Worm (Caenorhabditis elegans) whole organism, late embryonic: Measurements from ENCODE around the gene gex-2.

Experiments used
- C38D4.7 ChIP-seq: fragments of 200-800 bp; sonication (Bioruptor generic); optimal IDR thresholded peaks from 2 replicates; lab custom pipeline; 2018; ENCODE audit warnings: mild to moderate bottlenecking, missing genetic modification characterization, moderate library complexity, missing compliant biosample characterization
- F13H6.1 ChIP-seq: sonication (generic microtip); optimal IDR thresholded peaks from 2 replicates; lab custom pipeline; 2016; ENCODE audit warnings: missing genetic modification characterization, missing compliant biosample characterization
- K02D7.2 ChIP-seq: sonication (generic microtip); optimal IDR thresholded peaks from 2 replicates; lab custom pipeline; 2017; ENCODE audit warnings: mild to moderate bottlenecking, missing genetic modification characterization, missing compliant biosample characterization
- K09A11.1 ChIP-seq: sonication (generic microtip); optimal IDR thresholded peaks from 2 replicates; lab custom pipeline; 2017; ENCODE audit warnings: antibody characterized with exemption, mild to moderate bottlenecking, missing genetic modification characterization, missing compliant biosample characterization; ENCODE audit not compliant: insufficient read depth
- Y22D7AL.16 ChIP-seq: sonication (generic microtip); optimal IDR thresholded peaks from 2 replicates; lab custom pipeline; 2016; ENCODE audit warnings: missing genetic modification characterization, missing compliant biosample characterization
- ahr-1 ChIP-seq: sonication (generic microtip); optimal IDR thresholded peaks from 2 replicates; lab custom pipeline; 2016; ENCODE audit warnings: missing genetic modification characterization, missing compliant biosample characterization
- ama-1 ChIP-seq: fragments of 150-350 bp; optimal IDR thresholded peaks from 2 replicates; lab custom pipeline; 2014
- ceh-14 ChIP-seq: sonication (generic microtip); optimal IDR thresholded peaks from 2 replicates; lab custom pipeline; 2016; ENCODE audit warnings: missing genotype, missing genetic modification characterization, missing compliant biosample characterization
- ceh-18 ChIP-seq: sonication (generic microtip); optimal IDR thresholded peaks from 2 replicates; lab custom pipeline; 2016; ENCODE audit warnings: missing genetic modification characterization, missing compliant biosample characterization
- ceh-19 ChIP-seq: fragments of 200-800 bp; sonication (Bioruptor generic); optimal IDR thresholded peaks from 2 replicates; lab custom pipeline; 2018; ENCODE audit warnings: mild to moderate bottlenecking, missing genetic modification characterization, missing compliant biosample characterization
- ceh-2 ChIP-seq: sonication (generic microtip); optimal IDR thresholded peaks from 2 replicates; lab custom pipeline; 2016; ENCODE audit warnings: missing genotype, missing genetic modification characterization, missing compliant biosample characterization
- ceh-31 ChIP-seq: sonication (generic microtip); optimal IDR thresholded peaks from 2 replicates; lab custom pipeline; 2016; ENCODE audit warnings: missing genetic modification characterization, missing compliant biosample characterization
- ceh-48 ChIP-seq: sonication (generic microtip); optimal IDR thresholded peaks from 2 replicates; lab custom pipeline; 2016; ENCODE audit warnings: missing genetic modification characterization, inconsistent platforms, missing compliant biosample characterization
- che-1 ChIP-seq: sonication (generic microtip); optimal IDR thresholded peaks from 2 replicates; lab custom pipeline; 2016; ENCODE audit warnings: mild to moderate bottlenecking, missing genetic modification characterization, missing compliant biosample characterization
- elt-4 ChIP-seq: sonication (generic microtip); optimal IDR thresholded peaks from 2 replicates; lab custom pipeline; 2016; ENCODE audit warnings: missing genetic modification characterization, missing compliant biosample characterization
- ets-4 ChIP-seq: sonication (generic microtip); optimal IDR thresholded peaks from 2 replicates; lab custom pipeline; 2016; ENCODE audit warnings: missing genetic modification characterization, missing compliant biosample characterization
- fax-1 ChIP-seq: sonication (generic microtip); optimal IDR thresholded peaks from 2 replicates; lab custom pipeline; 2016; ENCODE audit warnings: missing genotype, missing genetic modification characterization, missing compliant biosample characterization
- fkh-6 ChIP-seq: sonication (generic microtip); optimal IDR thresholded peaks from 2 replicates; lab custom pipeline; 2016; ENCODE audit warnings: missing genetic modification characterization, missing compliant biosample characterization
- gmeb-2 ChIP-seq: sonication (generic microtip); optimal IDR thresholded peaks from 2 replicates; lab custom pipeline; 2016; ENCODE audit warnings: missing genetic modification characterization, inconsistent platforms, missing compliant biosample characterization
- hlh-15 ChIP-seq: sonication (generic microtip); optimal IDR thresholded peaks from 2 replicates; lab custom pipeline; 2016; ENCODE audit warnings: missing genetic modification characterization, missing compliant biosample characterization
- hlh-6 ChIP-seq: sonication (generic microtip); optimal IDR thresholded peaks from 2 replicates; lab custom pipeline; 2016; ENCODE audit warnings: missing genotype, missing genetic modification characterization, missing compliant biosample characterization
- hlh-8 ChIP-seq: sonication (generic microtip); optimal IDR thresholded peaks from 2 replicates; lab custom pipeline; 2016; ENCODE audit warnings: missing genotype, missing genetic modification characterization, missing compliant biosample characterization
- lim-6 ChIP-seq: sonication (generic microtip); optimal IDR thresholded peaks from 2 replicates; lab custom pipeline; 2016; ENCODE audit warnings: missing genetic modification characterization, missing compliant biosample characterization
- lin-11 ChIP-seq: fragments of 200-800 bp; sonication (Bioruptor generic); optimal IDR thresholded peaks from 2 replicates; lab custom pipeline; 2018; ENCODE audit warnings: mild to moderate bottlenecking, missing genetic modification characterization, missing compliant biosample characterization
- madf-2 ChIP-seq: sonication (generic microtip); optimal IDR thresholded peaks from 2 replicates; lab custom pipeline; 2017; ENCODE audit warnings: missing genetic modification characterization, missing compliant biosample characterization
- mec-3 ChIP-seq: sonication (generic microtip); optimal IDR thresholded peaks from 2 replicates; lab custom pipeline; 2016; ENCODE audit warnings: borderline replicate concordance, missing genetic modification characterization, missing compliant biosample characterization
- nfya-1 ChIP-seq: sonication (generic microtip); optimal IDR thresholded peaks from 2 replicates; lab custom pipeline; 2017; ENCODE audit warnings: missing genetic modification characterization, mild to moderate bottlenecking, missing compliant biosample characterization, antibody characterized with exemption, moderate library complexity
- nhr-232 ChIP-seq: sonication (generic microtip); optimal IDR thresholded peaks from 2 replicates; lab custom pipeline; 2016; ENCODE audit warnings: missing genetic modification characterization, missing compliant biosample characterization
- odd-2 ChIP-seq: sonication (generic microtip); optimal IDR thresholded peaks from 2 replicates; lab custom pipeline; 2017; ENCODE audit warnings: antibody characterized with exemption, mild to moderate bottlenecking, missing genetic modification characterization, missing compliant biosample characterization
- pha-4 ChIP-seq: fragments of 150-350 bp; optimal IDR thresholded peaks from 2 replicates; lab custom pipeline; 2018; ENCODE audit warnings: missing biosample characterization, missing genetic modification reagents, missing genetic modification characterization
- pqm-1 ChIP-seq: sonication (generic microtip); optimal IDR thresholded peaks from 2 replicates; lab custom pipeline; 2016; ENCODE audit warnings: missing genetic modification characterization, missing compliant biosample characterization
- ref-2 ChIP-seq: sonication (generic microtip); optimal IDR thresholded peaks from 2 replicates; lab custom pipeline; 2016; ENCODE audit warnings: missing genetic modification characterization, missing compliant biosample characterization
- rnt-1 ChIP-seq: sonication (generic microtip); optimal IDR thresholded peaks from 2 replicates; lab custom pipeline; 2016; ENCODE audit warnings: missing genetic modification characterization, missing compliant biosample characterization
- sox-2 ChIP-seq: fragments of 200-800 bp; sonication (Bioruptor generic); IDR thresholded peaks from 2 replicates; pipeline ENCODE4 v1.3.6; 2022; ENCODE audit warnings: missing genetic modification reagents, missing genetic modification characterization, missing compliant biosample characterization
- tbx-2 ChIP-seq: sonication (generic microtip); optimal IDR thresholded peaks from 2 replicates; lab custom pipeline; 2016; ENCODE audit warnings: missing genetic modification characterization, missing compliant biosample characterization
- ttx-3 ChIP-seq: sonication (generic microtip); optimal IDR thresholded peaks from 2 replicates; lab custom pipeline; 2016; ENCODE audit warnings: missing genetic modification reagents, missing genetic modification characterization, missing compliant biosample characterization
- unc-3 ChIP-seq, 2 experiments: fragments of 200-800 bp in 1 of 2; sonication (Bioruptor generic) in 1 of 2; sonication (generic microtip) in 1 of 2; conservative IDR thresholded peaks in 1 of 2; optimal IDR thresholded peaks in 1 of 2; 2 replicates each; pipeline versions ENCODE4 v1.3.6 to Lab custom; 2016 to 2022; ENCODE audit warnings: missing compliant biosample characterization in 2 of 2, missing genetic modification characterization in 2 of 2, missing genetic modification reagents in 1 of 2
- unc-55 ChIP-seq: sonication (generic microtip); optimal IDR thresholded peaks from 2 replicates; lab custom pipeline; 2017; ENCODE audit warnings: missing biosample characterization, missing genetic modification reagents, missing genetic modification characterization
- zip-5 ChIP-seq: sonication (generic microtip); optimal IDR thresholded peaks from 2 replicates; lab custom pipeline; 2016; ENCODE audit warnings: missing genetic modification characterization, missing compliant biosample characterization
- ztf-16 ChIP-seq: sonication (generic microtip); optimal IDR thresholded peaks from 2 replicates; lab custom pipeline; 2017; ENCODE audit warnings: missing genetic modification characterization, missing compliant biosample characterization

gex-2 gene

ce11 chrIV:606055-606454 is 33.5 kb downstream of the gex-2 start, which contains the start of gene inx-18:
Gene inx-18 (plus strand): TSS chrIV:606355.
- no peak for TF ChIP-seq gmeb-2 (tag; lab: Kevin White, UChicago)
- no peak for TF ChIP-seq Y22D7AL.16
- TF ChIP-seq ceh-19: no peak
- TF ChIP-seq ttx-3 (tag; lab: Kevin White, UChicago): no peak
- TF ChIP-seq ahr-1 (tag; lab: Kevin White, UChicago): no peak
- TF ChIP-seq ref-2: no peak
- no peak for TF ChIP-seq C38D4.7
- no peak for TF ChIP-seq lin-11 (tag; lab: Kevin White, UChicago)
- TF ChIP-seq K09A11.1 (tag; lab: Kevin White, UChicago): no peak
- TF ChIP-seq che-1: no peak
- no peak for TF ChIP-seq pha-4 (tag; lab: Kevin White, UChicago)
- no peak for TF ChIP-seq ceh-48 (tag; lab: Kevin White, UChicago)
- TF ChIP-seq ceh-14 (tag; lab: Kevin White, UChicago): no peak
- TF ChIP-seq ama-1: no peak
- TF ChIP-seq K02D7.2 (tag; lab: Kevin White, UChicago): no peak
- TF ChIP-seq hlh-15: no peak
- TF ChIP-seq unc-3 (GFP tag; conservative IDR thresholded peaks at IDR 0.05; lab: Robert Waterston, UW): no peak
- TF ChIP-seq unc-3 (tag; optimal IDR thresholded peaks at IDR 0.05; lab: Kevin White, UChicago): no peak

ce11 chrIV:607628-608027 is 35.1 kb downstream of the gex-2 start:
- TF ChIP-seq fax-1 (tag; lab: Kevin White, UChicago) (no peak), ztf-16 (tag; lab: Kevin White, UChicago) (no peak), tbx-2 (tag; lab: Kevin White, UChicago) (no peak), pqm-1 (tag; lab: Kevin White, UChicago) (no peak), hlh-8 (tag; lab: Kevin White, UChicago) (no peak), elt-4 (tag; lab: Kevin White, UChicago) (no peak), madf-2 (tag; lab: Kevin White, UChicago) (no peak), hlh-6 (tag; lab: Kevin White, UChicago) (no peak), nfya-1 (tag; lab: Kevin White, UChicago) (peak; percentile 41), mec-3 (tag; lab: Kevin White, UChicago) (no peak), ceh-14 (tag; lab: Kevin White, UChicago) (no peak), lim-6 (tag; lab: Kevin White, UChicago) (no peak), nhr-232 (tag; lab: Kevin White, UChicago) (no peak), sox-2 (GFP tag; lab: Robert Waterston, UW) (no peak), unc-55 (GFP tag; lab: Kevin White, UChicago) (no peak), K09A11.1 (tag; lab: Kevin White, UChicago) (no peak), odd-2 (tag; lab: Kevin White, UChicago) (no peak), rnt-1 (tag; lab: Kevin White, UChicago) (peak; percentile 22), ref-2 (no peak), unc-3 (GFP tag; conservative IDR thresholded peaks at IDR 0.05; lab: Robert Waterston, UW) (no peak), unc-3 (tag; optimal IDR thresholded peaks at IDR 0.05; lab: Kevin White, UChicago) (no peak), ceh-31 (tag; lab: Kevin White, UChicago) (no peak), ceh-48 (tag; lab: Kevin White, UChicago) (no peak), ceh-18 (tag; lab: Kevin White, UChicago) (peak; percentile 74), lin-11 (tag; lab: Kevin White, UChicago) (no peak)

ce11 chrIV:613155-613554 is 40.6 kb downstream of the gex-2 start:
- TF ChIP-seq fkh-6 (no peak), hlh-6 (tag; lab: Kevin White, UChicago) (no peak), nfya-1 (tag; lab: Kevin White, UChicago) (peak; percentile 97)

ce11 chrIV:615244-615643 is 42.7 kb downstream of the gex-2 start, which contains the start of gene C18H7.1:
Gene C18H7.1 (plus strand): TSS chrIV:615544.
- TF ChIP-seq zip-5 (tag; lab: Kevin White, UChicago) (no peak), ets-4 (tag; lab: Kevin White, UChicago) (no peak), ceh-2 (tag; lab: Kevin White, UChicago) (no peak), F13H6.1 (tag; lab: Kevin White, UChicago) (no peak), ttx-3 (tag; lab: Kevin White, UChicago) (no peak), lim-6 (tag; lab: Kevin White, UChicago) (no peak), ahr-1 (tag; lab: Kevin White, UChicago) (no peak), fkh-6 (no peak)
